Worm (Caenorhabditis elegans): ENCODE results near the gene gtf-2H1.

DNA sequence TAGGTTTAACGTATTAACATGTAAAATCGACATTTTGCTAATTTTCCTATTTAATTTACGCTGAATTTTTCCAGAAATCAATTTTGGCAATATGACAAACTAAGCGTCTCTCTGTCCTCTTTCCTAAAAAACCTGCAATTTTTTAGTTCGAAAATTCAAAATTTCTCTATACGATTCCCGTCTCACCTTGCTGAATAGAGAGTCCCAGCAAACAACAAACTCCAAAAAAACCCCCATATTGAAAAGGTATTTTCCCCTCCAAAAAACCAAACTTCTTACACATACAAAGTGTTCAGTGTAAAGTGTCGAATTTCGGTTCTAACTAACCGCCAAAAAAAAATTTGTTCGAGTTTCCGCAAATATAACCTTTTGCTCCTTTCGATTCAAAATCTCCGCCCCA lies 47.4 kb downstream of the gtf-2H1 start, which contains the start of gene pnc-1:
- TF ChIP-seq lsy-2 (tag; optimal IDR thresholded peaks at IDR 0.05), result no peak
- TF ChIP-seq dpl-1 (GFP tag; optimal IDR thresholded peaks at IDR 0.05), result no peak
- TF ChIP-seq lin-15B (tag; optimal IDR thresholded peaks at IDR 0.05), result no peak
- no peak for TF ChIP-seq skn-1 (tag; optimal IDR thresholded peaks at IDR 0.05)
- TF ChIP-seq lir-3 (tag; optimal IDR thresholded peaks at IDR 0.05), result no peak
- no peak for TF ChIP-seq nhr-25 (tag; optimal IDR thresholded peaks at IDR 0.05; ENCODE audit: borderline replicate concordance, insufficient read depth)
- TF ChIP-seq F10B5.3 (tag; optimal IDR thresholded peaks at IDR 0.05), result no peak
- TF ChIP-seq spr-1 (tag; optimal IDR thresholded peaks at IDR 0.05), result no peak
- TF ChIP-seq zip-11 (GFP tag; IDR thresholded peaks at IDR 0.05), result no peak
- TF ChIP-seq dmd-9 (GFP tag; IDR thresholded peaks at IDR 0.05), result no peak
- TF ChIP-seq pqm-1 (tag; optimal IDR thresholded peaks at IDR 0.05), result no peak

Measured in whole organism, L4 larva.